Fruit fly (Drosophila melanogaster) whole organism, embryonic: ENCODE results near the gene CG32819.

Experiments used
- CG17359 ChIP-seq: fragments of 200-800 bp; sonication (Bioruptor generic); optimal IDR thresholded peaks from 3 replicates; lab custom pipeline; 2018; ENCODE audit warnings: missing biosample characterization, mild to moderate bottlenecking, missing genetic modification characterization, moderate library complexity
- Kr ChIP-seq: fragments of 200-800 bp; sonication (Bioruptor generic); optimal IDR thresholded peaks from 2 replicates; lab custom pipeline; 2017; ENCODE audit warnings: missing biosample characterization, mild to moderate bottlenecking, missing genetic modification characterization
- Nf-YB ChIP-seq: fragments of 200-800 bp; sonication (Bioruptor generic); optimal IDR thresholded peaks from 3 replicates; lab custom pipeline; 2019; ENCODE audit warnings: missing biosample characterization, mild to moderate bottlenecking, missing genetic modification characterization, moderate library complexity
- Xrp1 ChIP-seq: fragments of 200-800 bp; sonication (Bioruptor generic); IDR thresholded peaks from 2 replicates; pipeline ENCODE4 v1.3.6; 2022; ENCODE audit warnings: missing biosample characterization, missing genetic modification characterization

DNA sequence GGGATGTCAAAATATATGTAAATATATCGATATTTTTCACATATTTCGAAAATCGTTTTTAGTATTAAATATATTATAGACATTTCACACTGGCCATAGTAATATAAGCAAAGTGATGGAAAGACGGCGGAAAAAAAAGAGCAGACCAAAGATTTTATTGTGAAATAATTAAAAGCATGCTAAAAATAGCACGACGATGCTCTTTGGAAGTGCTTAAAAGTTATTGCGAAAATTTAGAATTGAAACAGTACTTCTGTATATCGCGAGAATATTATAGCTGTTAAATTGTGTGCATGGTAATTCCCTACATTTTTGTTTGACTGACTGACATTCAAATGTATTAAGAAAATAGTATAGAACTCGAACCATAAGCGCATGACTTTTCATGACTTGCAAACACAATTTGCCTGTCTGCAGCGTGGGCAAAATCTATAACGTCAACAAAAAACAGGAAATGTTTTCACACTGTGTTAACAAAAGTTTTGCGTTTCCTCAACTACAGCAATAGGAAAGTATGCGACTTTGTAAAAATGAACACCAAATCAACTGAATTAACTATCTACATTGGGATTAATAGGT is 9.3 kb upstream of the CG32819 start:
- TF ChIP-seq CG17359 (tag; lab: Kevin White, UChicago): no peak
- TF ChIP-seq Xrp1 (GFP tag; lab: Robert Waterston, UW): no peak; the same call in 1 of the 2 replicates
- no peak for TF ChIP-seq Kr
- TF ChIP-seq Nf-YB (GFP tag; lab: Kevin White, UChicago): no peak
